Fruit fly (Drosophila melanogaster): ENCODE results near the gene CG15544.

Gene CG15544

dm6 chr3R:30812401-30813207 is 15.0 kb upstream of the CG15544 start (continued):
- no peak for TF ChIP-seq pum (GFP tag; optimal IDR thresholded peaks at IDR 0.05)
- no peak for TF ChIP-seq B-H1 (GFP tag; IDR thresholded peaks at IDR 0.05)
- TF ChIP-seq CG10267 (tag; optimal IDR thresholded peaks at IDR 0.05), result peak; percentile 32
- TF ChIP-seq lab (GFP tag; optimal IDR thresholded peaks at IDR 0.05), result peak; percentile 44
- TF ChIP-seq oc (tag; optimal IDR thresholded peaks at IDR 0.05), result peak; percentile 22
- peak; percentile 59 for TF ChIP-seq crol (GFP tag; IDR thresholded peaks at IDR 0.05)
- no peak for TF ChIP-seq YL-1 (GFP tag; optimal IDR thresholded peaks at IDR 0.05)
- no peak for TF ChIP-seq CG12236 (GFP tag; optimal IDR thresholded peaks at IDR 0.05)
- no peak for TF ChIP-seq CG4854 (GFP tag; optimal IDR thresholded peaks at IDR 0.05)
- no peak for TF ChIP-seq CG10654 (GFP tag; optimal IDR thresholded peaks at IDR 0.05)
- no peak for TF ChIP-seq pzg (GFP tag; optimal IDR thresholded peaks at IDR 0.05)
- TF ChIP-seq shn (GFP tag; optimal IDR thresholded peaks at IDR 0.05), result no peak
- peak; percentile 62 for TF ChIP-seq Xbp1 (GFP tag; optimal IDR thresholded peaks at IDR 0.05)
- 0 out of 4 replicates have a peak, but pooled peaks have one; percentile 36 for TF ChIP-seq chinmo (GFP tag; IDR thresholded peaks at IDR 0.05; ENCODE audit: partially characterized antibody)
- no peak for TF ChIP-seq ro (GFP tag; IDR thresholded peaks at IDR 0.05)
- TF ChIP-seq corto (GFP tag; optimal IDR thresholded peaks at IDR 0.05), result no peak
- TF ChIP-seq CG7271 (tag; optimal IDR thresholded peaks at IDR 0.05), result no peak
- TF ChIP-seq CG8944 (GFP tag; optimal IDR thresholded peaks at IDR 0.05), result peak; percentile 15
- TF ChIP-seq CG8089 (GFP tag; optimal IDR thresholded peaks at IDR 0.05), result no peak
- no peak for TF ChIP-seq her (GFP tag; optimal IDR thresholded peaks at IDR 0.05)
- TF ChIP-seq sens-2 (GFP tag; IDR thresholded peaks at IDR 0.05), result 0 out of 2 replicates have a peak, but pooled peaks have one; percentile 14
- TF ChIP-seq ewg (GFP tag; optimal IDR thresholded peaks at IDR 0.05), result peak; percentile 21
- TF ChIP-seq Nf-YA (GFP tag; IDR thresholded peaks at IDR 0.05), result no peak
- TF ChIP-seq slou (GFP tag; optimal IDR thresholded peaks at IDR 0.05), result no peak
- TF ChIP-seq nau (GFP tag; optimal IDR thresholded peaks at IDR 0.05), result peak; percentile 4
- no peak for TF ChIP-seq Bdp1 (GFP tag; optimal IDR thresholded peaks at IDR 0.05)
- no peak for TF ChIP-seq tup (GFP tag; optimal IDR thresholded peaks at IDR 0.05)
- no peak for TF ChIP-seq tll (GFP tag; optimal IDR thresholded peaks at IDR 0.05)
- TF ChIP-seq slbo (GFP tag; IDR thresholded peaks at IDR 0.05), result no peak
- no peak for TF ChIP-seq CG17802 (tag; optimal IDR thresholded peaks at IDR 0.05)
- TF ChIP-seq CG18262 (tag; optimal IDR thresholded peaks at IDR 0.05), result peak; percentile 21
- TF ChIP-seq CG31224 (GFP tag; IDR thresholded peaks at IDR 0.05), result no peak
- no peak for TF ChIP-seq CG3281 (GFP tag; optimal IDR thresholded peaks at IDR 0.05)
- TF ChIP-seq CG9817 (tag; optimal IDR thresholded peaks at IDR 0.05), result no peak
- no peak for TF ChIP-seq scrt (GFP tag; optimal IDR thresholded peaks at IDR 0.05)
- no peak for TF ChIP-seq TFAM (GFP tag; optimal IDR thresholded peaks at IDR 0.05)
- no peak for TF ChIP-seq CG14860 (GFP tag; IDR thresholded peaks at IDR 0.05; ENCODE audit: partially characterized antibody)
- peak; percentile 28 for TF ChIP-seq CG1602 (GFP tag; optimal IDR thresholded peaks at IDR 0.05)
- TF ChIP-seq ham (GFP tag; IDR thresholded peaks at IDR 0.05), result no peak
- no peak for TF ChIP-seq Bteb2 (GFP tag; optimal IDR thresholded peaks at IDR 0.05)
- TF ChIP-seq CG5245 (GFP tag; optimal IDR thresholded peaks at IDR 0.05), result no peak
- TF ChIP-seq CG2678 (tag; optimal IDR thresholded peaks at IDR 0.05), result peak; percentile 52
- TF ChIP-seq CG3726 (GFP tag; IDR thresholded peaks at IDR 0.05), result no peak
- no peak for TF ChIP-seq CG4328 (GFP tag; optimal IDR thresholded peaks at IDR 0.05)
- no peak for TF ChIP-seq Kr (GFP tag; optimal IDR thresholded peaks at IDR 0.05)
- peak in 1 of 2 experiments; percentile 19 for TF ChIP-seq chif (GFP tag; optimal IDR thresholded peaks at IDR 0.05)
- TF ChIP-seq unpg (GFP tag; optimal IDR thresholded peaks at IDR 0.05), result peak; percentile 59
- TF ChIP-seq CG12155 (GFP tag; optimal IDR thresholded peaks at IDR 0.05), result peak; percentile 44
- TF ChIP-seq hbn (GFP tag; IDR thresholded peaks at IDR 0.05; ENCODE audit: partially characterized antibody), result no peak

Data from whole organism, embryonic.